Fruit fly (Drosophila melanogaster) Kc167 (cell line): ENCODE measurements around the gene pn.

ENCODE experiments used
- Sin3A ChIP-seq: fragments of >200 bp; optimal IDR thresholded peaks from 2 replicates; lab custom pipeline; 2018; ENCODE audit warnings: missing external identifiers
- h ChIP-seq: fragments of >200 bp; optimal IDR thresholded peaks from 3 replicates; lab custom pipeline; 2018; ENCODE audit warnings: missing external identifiers
- insv ChIP-seq: fragments of >200 bp; optimal IDR thresholded peaks from 3 replicates; lab custom pipeline; 2018; ENCODE audit warnings: missing external identifiers
- psq ChIP-seq: fragments of >200 bp; optimal IDR thresholded peaks from 2 replicates; lab custom pipeline; 2017; ENCODE audit warnings: missing external identifiers
- ttk ChIP-seq: sonication (Bioruptor generic); optimal IDR thresholded peaks from 2 replicates; lab custom pipeline; 2017; ENCODE audit warnings: missing external identifiers

- TF ChIP-seq insv (lab: Kevin White, UChicago) (no peak), Sin3A (lab: Kevin White, UChicago) (no peak), psq (lab: Kevin White, UChicago) (no peak), h (lab: Kevin White, UChicago) (no peak), ttk (lab: Kevin White, UChicago) (no peak)
These were observed 43.2 kb upstream of the pn start for dm6 chrX:2137587-2138341.
